Worm (Caenorhabditis elegans) whole organism, young adult: ENCODE results near the gene C50C3.1.

ENCODE experiments used
- B0019.2 ChIP-seq: fragments of 200-800 bp; sonication (Bioruptor generic); conservative IDR thresholded peaks from 2 replicates; pipeline ENCODE4 v1.3.6; 2022; ENCODE audit warnings: missing genetic modification reagents, missing genetic modification characterization, missing compliant biosample characterization
- B0336.3 ChIP-seq: fragments of 200-800 bp; sonication (Bioruptor generic); IDR thresholded peaks from 2 replicates; pipeline ENCODE4 v1.3.6; 2022; ENCODE audit warnings: missing genetic modification characterization, missing compliant biosample characterization
- F39B2.1 ChIP-seq: fragments of 200-800 bp; sonication (Bioruptor generic); IDR thresholded peaks from 2 replicates; pipeline ENCODE4 v1.3.6; 2022; ENCODE audit warnings: missing genetic modification reagents, missing genetic modification characterization, missing compliant biosample characterization
- F57A8.1 ChIP-seq: fragments of 200-800 bp; sonication (Bioruptor generic); optimal IDR thresholded peaks from 2 replicates; lab custom pipeline; 2018; ENCODE audit warnings: mild to moderate bottlenecking, missing genetic modification characterization, moderate library complexity, missing compliant biosample characterization
- F57C9.4 ChIP-seq: sonication (generic microtip); optimal IDR thresholded peaks from 2 replicates; lab custom pipeline; 2017; ENCODE audit warnings: mild to moderate bottlenecking, missing genetic modification characterization, missing compliant biosample characterization
- K11D2.4 ChIP-seq: fragments of 200-800 bp; sonication (Bioruptor generic); IDR thresholded peaks from 2 replicates; pipeline ENCODE4 v1.3.6; 2022; ENCODE audit warnings: missing genetic modification reagents, missing genetic modification characterization, missing compliant biosample characterization
- K12H6.12 ChIP-seq: fragments of 200-800 bp; sonication (Bioruptor generic); optimal IDR thresholded peaks from 2 replicates; lab custom pipeline; 2018; ENCODE audit warnings: mild to moderate bottlenecking, missing genetic modification characterization, missing compliant biosample characterization
- T07F8.4 ChIP-seq: sonication (generic microtip); optimal IDR thresholded peaks from 2 replicates; lab custom pipeline; 2016; ENCODE audit warnings: mild to moderate bottlenecking, missing genetic modification characterization, moderate library complexity, missing compliant biosample characterization
- Y67H2A.10 ChIP-seq: fragments of 200-800 bp; sonication (Bioruptor generic); conservative IDR thresholded peaks from 2 replicates; pipeline ENCODE4 v1.3.6; 2022; ENCODE audit warnings: missing genetic modification reagents, missing genetic modification characterization, missing compliant biosample characterization
- Y79H2A.3 ChIP-seq: fragments of 200-800 bp; sonication (Bioruptor generic); conservative IDR thresholded peaks from 2 replicates; pipeline ENCODE4 v1.3.6; 2022; ENCODE audit warnings: missing genetic modification reagents, missing genetic modification characterization, missing compliant biosample characterization
- aptf-2 ChIP-seq: fragments of 200-800 bp; sonication (Bioruptor generic); conservative IDR thresholded peaks from 2 replicates; pipeline ENCODE4 v1.3.6; 2022; ENCODE audit warnings: missing genetic modification reagents, missing genetic modification characterization, missing compliant biosample characterization
- attf-3 ChIP-seq: fragments of 200-800 bp; sonication (Bioruptor generic); conservative IDR thresholded peaks from 2 replicates; pipeline ENCODE4 v1.3.6; 2022; ENCODE audit warnings: missing genetic modification reagents, missing genetic modification characterization, missing compliant biosample characterization
- bed-1 ChIP-seq: fragments of 200-800 bp; sonication (Bioruptor generic); IDR thresholded peaks from 2 replicates; pipeline ENCODE4 v1.3.6; 2022; ENCODE audit warnings: missing genetic modification reagents, missing genetic modification characterization, missing compliant biosample characterization
- cebp-2 ChIP-seq: fragments of 200-800 bp; sonication (Bioruptor generic); IDR thresholded peaks from 2 replicates; pipeline ENCODE4 v1.3.6; 2022; ENCODE audit warnings: missing genetic modification characterization, missing compliant biosample characterization
- ceh-100 ChIP-seq: fragments of 200-800 bp; sonication (Bioruptor generic); IDR thresholded peaks from 2 replicates; pipeline ENCODE4 v1.3.6; 2022; ENCODE audit warnings: missing genetic modification reagents, missing genetic modification characterization, missing compliant biosample characterization
- ceh-58 ChIP-seq: fragments of 200-800 bp; sonication (Bioruptor generic); IDR thresholded peaks from 2 replicates; pipeline ENCODE4 v1.3.6; 2022; ENCODE audit warnings: missing genetic modification characterization, missing compliant biosample characterization
- ceh-91 ChIP-seq: fragments of 200-800 bp; sonication (Bioruptor generic); IDR thresholded peaks from 2 replicates; pipeline ENCODE4 v1.3.6; 2022; ENCODE audit warnings: missing genetic modification reagents, missing genetic modification characterization, missing compliant biosample characterization
- chd-7 ChIP-seq: sonication (generic microtip); optimal IDR thresholded peaks from 2 replicates; lab custom pipeline; 2016; ENCODE audit warnings: mild to moderate bottlenecking, missing genetic modification characterization, moderate library complexity, missing compliant biosample characterization
- egl-18 ChIP-seq: fragments of 200-800 bp; sonication (Bioruptor generic); IDR thresholded peaks from 2 replicates; pipeline ENCODE4 v1.3.6; 2022; ENCODE audit warnings: missing genetic modification reagents, missing genetic modification characterization, missing compliant biosample characterization
- egrh-3 ChIP-seq: fragments of 200-800 bp; sonication (Bioruptor generic); IDR thresholded peaks from 2 replicates; pipeline ENCODE4 v1.3.6; 2022; ENCODE audit warnings: missing genetic modification reagents, missing genetic modification characterization, missing compliant biosample characterization
- fkh-3 ChIP-seq: sonication (generic microtip); optimal IDR thresholded peaks from 2 replicates; lab custom pipeline; 2016; ENCODE audit warnings: mild to moderate bottlenecking, missing genetic modification characterization, missing compliant biosample characterization
- gei-17 ChIP-seq: fragments of 200-800 bp; sonication (Bioruptor generic); optimal IDR thresholded peaks from 2 replicates; lab custom pipeline; 2018; ENCODE audit warnings: mild to moderate bottlenecking, missing genetic modification characterization, missing compliant biosample characterization
- hmg-1.2 ChIP-seq: fragments of 200-800 bp; sonication (Bioruptor generic); IDR thresholded peaks from 2 replicates; pipeline ENCODE4 v1.3.6; 2022; ENCODE audit warnings: missing genetic modification reagents, missing genetic modification characterization, missing compliant biosample characterization
- hsf-1 ChIP-seq: fragments of 200-800 bp; sonication (Bioruptor generic); IDR thresholded peaks from 2 replicates; pipeline ENCODE4 v1.3.6; 2022; ENCODE audit warnings: missing genetic modification reagents, missing genetic modification characterization, missing compliant biosample characterization
- lag-1 ChIP-seq: fragments of 200-800 bp; sonication (Bioruptor generic); IDR thresholded peaks from 2 replicates; pipeline ENCODE4 v1.3.6; 2022; ENCODE audit warnings: missing genetic modification reagents, missing genetic modification characterization, missing compliant biosample characterization
- lin-40 ChIP-seq: sonication (generic microtip); optimal IDR thresholded peaks from 2 replicates; lab custom pipeline; 2016; ENCODE audit warnings: missing genetic modification characterization, mild to moderate bottlenecking, missing compliant biosample characterization, missing genotype, missing genetic modification reagents
- lir-1 ChIP-seq: fragments of 200-800 bp; sonication (Bioruptor generic); conservative IDR thresholded peaks from 2 replicates; pipeline ENCODE4 v1.3.6; 2022; ENCODE audit warnings: missing genetic modification reagents, missing genetic modification characterization, missing compliant biosample characterization
- lsl-1 ChIP-seq: fragments of 200-800 bp; sonication (Bioruptor generic); optimal IDR thresholded peaks from 2 replicates; lab custom pipeline; 2018; ENCODE audit warnings: mild to moderate bottlenecking, missing genetic modification characterization, moderate library complexity, missing compliant biosample characterization
- madf-3 ChIP-seq: fragments of 200-800 bp; sonication (Bioruptor generic); IDR thresholded peaks from 2 replicates; pipeline ENCODE4 v1.3.6; 2022; ENCODE audit warnings: missing genetic modification reagents, missing genetic modification characterization, missing compliant biosample characterization
- nfyb-1 ChIP-seq: fragments of 200-800 bp; sonication (Bioruptor generic); IDR thresholded peaks from 2 replicates; pipeline ENCODE4 v1.3.6; 2022; ENCODE audit warnings: missing genetic modification reagents, missing genetic modification characterization, missing compliant biosample characterization
- nhr-179 ChIP-seq: sonication (generic microtip); optimal IDR thresholded peaks from 2 replicates; lab custom pipeline; 2016; ENCODE audit warnings: mild to moderate bottlenecking, missing genetic modification characterization, missing compliant biosample characterization
- nhr-90 ChIP-seq: sonication (generic microtip); optimal IDR thresholded peaks from 2 replicates; lab custom pipeline; 2016; ENCODE audit warnings: missing genotype, mild to moderate bottlenecking, missing genetic modification characterization, missing compliant biosample characterization
- sdz-38 ChIP-seq: sonication (generic microtip); optimal IDR thresholded peaks from 2 replicates; lab custom pipeline; 2016; ENCODE audit warnings: missing genotype, missing genetic modification characterization, missing compliant biosample characterization
- sea-2 ChIP-seq: fragments of 200-800 bp; sonication (Bioruptor generic); IDR thresholded peaks from 2 replicates; pipeline ENCODE4 v1.3.6; 2022; ENCODE audit warnings: missing genetic modification characterization, missing compliant biosample characterization
- snpc-1.1 ChIP-seq: sonication (generic microtip); optimal IDR thresholded peaks from 2 replicates; lab custom pipeline; 2017; ENCODE audit warnings: missing genetic modification characterization, mild to moderate bottlenecking, missing compliant biosample characterization, antibody characterized with exemption, moderate library complexity, missing genotype, missing genetic modification reagents; ENCODE audit not compliant: insufficient read depth
- snpc-4 ChIP-seq, 5 experiments: fragments of 150-350 bp in 1 of 5; sonication (generic microtip) in 4 of 5; optimal IDR thresholded peaks; 2 replicates each; lab custom pipeline; 2014 to 2018; ENCODE audit warnings: missing genetic modification characterization in 5 of 5, missing biosample characterization in 3 of 5, antibody characterized with exemption in 2 of 5, mild to moderate bottlenecking in 2 of 5, missing compliant biosample characterization in 2 of 5, missing genotype in 2 of 5, moderate library complexity in 2 of 5, missing genetic modification reagents in 1 of 5
- sptf-2 ChIP-seq: fragments of 200-800 bp; sonication (Bioruptor generic); optimal IDR thresholded peaks from 2 replicates; lab custom pipeline; 2018; ENCODE audit warnings: mild to moderate bottlenecking, missing genetic modification characterization, missing compliant biosample characterization
- xnd-1 ChIP-seq: sonication (generic microtip); optimal IDR thresholded peaks from 2 replicates; lab custom pipeline; 2016; ENCODE audit warnings: missing genotype, missing genetic modification reagents, missing genetic modification characterization, missing compliant biosample characterization
- zim-3 ChIP-seq: sonication (generic microtip); optimal IDR thresholded peaks from 2 replicates; lab custom pipeline; 2017; ENCODE audit warnings: mild to moderate bottlenecking, missing genetic modification characterization, moderate library complexity, missing compliant biosample characterization
- ztf-28 ChIP-seq: fragments of 200-800 bp; sonication (Bioruptor generic); IDR thresholded peaks from 2 replicates; pipeline ENCODE4 v1.3.6; 2022; ENCODE audit warnings: missing genetic modification reagents, missing genetic modification characterization, missing compliant biosample characterization
- ztf-6 ChIP-seq: fragments of 200-800 bp; sonication (Bioruptor generic); IDR thresholded peaks from 2 replicates; pipeline ENCODE4 v1.3.6; 2022; ENCODE audit warnings: missing genetic modification reagents, missing genetic modification characterization, missing compliant biosample characterization

The C50C3.1 gene

ce11 chrIII:8217919-8218318, 26.1 kb downstream of the C50C3.1 start, which contains the start of gene C30A5.16:
Gene C30A5.16, plus strand, starts transcription at chrIII:8218219.
- TF ChIP-seq sea-2 (GFP tag; lab: Robert Waterston, UW) (no peak), fkh-3 (no peak), F57A8.1 (GFP tag; lab: Kevin White, UChicago) (no peak), snpc-1.1 (tag; lab: Kevin White, UChicago) (no peak)

ce11 chrIII:8220081-8220480, 28.3 kb downstream of the C50C3.1 start:
- no peak for TF ChIP-seq T07F8.4
- no peak for TF ChIP-seq egrh-3 (GFP tag; lab: Robert Waterston, UW)
- no peak for TF ChIP-seq attf-3 (GFP tag; lab: Robert Waterston, UW)
- TF ChIP-seq chd-7 (tag; lab: Kevin White, UChicago) = no peak
- no peak for TF ChIP-seq lin-40
- no peak for TF ChIP-seq nhr-90
- no peak for TF ChIP-seq ceh-91 (GFP tag; lab: Robert Waterston, UW)
- no peak for TF ChIP-seq sdz-38

ce11 chrIII:8224769-8225168, 33.0 kb downstream of the C50C3.1 start, which contains the start of gene mob-4:
Gene mob-4, plus strand, starts transcription at chrIII:8225097.
- TF ChIP-seq attf-3 (GFP tag; lab: Robert Waterston, UW) (peak; percentile 88), ceh-58 (GFP tag; lab: Robert Waterston, UW) (no peak), B0336.3 (GFP tag; lab: Robert Waterston, UW) (no peak), F39B2.1 (GFP tag; lab: Robert Waterston, UW) (no peak)

- TF ChIP-seq madf-3 (0 out of 2 replicates have a peak, but pooled peaks have one; percentile 40), B0336.3 (GFP tag; lab: Robert Waterston, UW) (peak; percentile 55; the same call in 1 of the 2 replicates), B0019.2 (no peak)
Measured at ce11 chrIII:8226178-8226577, 34.4 kb downstream of the C50C3.1 start, which contains the start of gene rfs-1. Gene rfs-1, plus strand, starts transcription at chrIII:8226478.

ce11 chrIII:8227511-8227910, 35.7 kb downstream of the C50C3.1 start, which contains the start of gene fbxl-1:
Gene fbxl-1, plus strand, starts transcription at chrIII:8227830.
- no peak for TF ChIP-seq bed-1 (GFP tag; lab: Robert Waterston, UW)
- no peak for TF ChIP-seq sptf-2
- no peak for TF ChIP-seq xnd-1 (tag; lab: Kevin White, UChicago)
- TF ChIP-seq ztf-6 (GFP tag; lab: Robert Waterston, UW) = no peak
- no peak for TF ChIP-seq lag-1
- no peak for TF ChIP-seq snpc-4 (GFP tag; optimal IDR thresholded peaks at IDR 0.05; lab: Kevin White, UChicago)
- peak; percentile 19 to 56 (median 26) for TF ChIP-seq snpc-4 (tag; optimal IDR thresholded peaks at IDR 0.05; lab: Kevin White, UChicago)
- no peak for TF ChIP-seq Y79H2A.3 (GFP tag; lab: Robert Waterston, UW)
- no peak for TF ChIP-seq zim-3 (tag; lab: Kevin White, UChicago)
- no peak for TF ChIP-seq nhr-179 (tag; lab: Kevin White, UChicago)
- TF ChIP-seq K12H6.12 (tag; lab: Kevin White, UChicago) = peak; percentile 86
- TF ChIP-seq K11D2.4 (GFP tag; lab: Robert Waterston, UW) = peak; percentile 77; the same call in 1 of the 2 replicates
- TF ChIP-seq egl-18 (GFP tag; lab: Robert Waterston, UW) = no peak
- TF ChIP-seq nfyb-1 (GFP tag; lab: Robert Waterston, UW) = peak; percentile 79; the same call in 1 of the 2 replicates
- TF ChIP-seq fkh-3 = no peak
- TF ChIP-seq aptf-2 (GFP tag; lab: Robert Waterston, UW) = no peak
- TF ChIP-seq F57C9.4 (tag; lab: Kevin White, UChicago) = no peak
- no peak for TF ChIP-seq lsl-1 (GFP tag; lab: Kevin White, UChicago)
- peak; percentile 37 for TF ChIP-seq gei-17 (GFP tag; lab: Kevin White, UChicago)
- no peak for TF ChIP-seq ztf-28 (GFP tag; lab: Robert Waterston, UW)
- TF ChIP-seq sea-2 (GFP tag; lab: Robert Waterston, UW) = no peak
- peak; percentile 79; the same call in 1 of the 2 replicates for TF ChIP-seq hmg-1.2 (GFP tag; lab: Robert Waterston, UW)
- TF ChIP-seq Y67H2A.10 = peak; percentile 44; the same call in 1 of the 2 replicates
- TF ChIP-seq cebp-2 (GFP tag; lab: Robert Waterston, UW) = no peak
- TF ChIP-seq ceh-100 (GFP tag; lab: Robert Waterston, UW) = peak; percentile 42
- TF ChIP-seq lir-1 (GFP tag; lab: Robert Waterston, UW) = peak; percentile 82
- TF ChIP-seq hsf-1 = no peak
